Worm (Caenorhabditis elegans) whole organism, L1 larva: ENCODE results near the gene K10C9.4.

ENCODE experiments used
- F16B12.6 ChIP-seq: fragments of 150-350 bp; optimal IDR thresholded peaks from 2 replicates; lab custom pipeline; 2014; ENCODE audit warnings: missing biosample characterization, missing genetic modification characterization
- aha-1 ChIP-seq: fragments of 150-350 bp; optimal IDR thresholded peaks from 2 replicates; lab custom pipeline; 2014; ENCODE audit warnings: missing biosample characterization, missing genetic modification characterization
- ceh-82 ChIP-seq, 3 experiments: fragments of 150-350 bp in 1 of 3; sonication (generic microtip) in 2 of 3; optimal IDR thresholded peaks; 2 replicates each; lab custom pipeline; 2014 to 2017; ENCODE audit warnings: missing biosample characterization in 3 of 3, missing genetic modification characterization in 3 of 3
- ceh-88 ChIP-seq: fragments of 200-800 bp; sonication (Bioruptor generic); IDR thresholded peaks from 2 replicates; pipeline ENCODE4 v1.3.6; 2022; ENCODE audit warnings: missing genetic modification characterization, missing compliant biosample characterization
- ces-1 ChIP-seq: fragments of 150-350 bp; optimal IDR thresholded peaks from 2 replicates; lab custom pipeline; 2014; ENCODE audit warnings: missing biosample characterization, missing genetic modification reagents, missing genetic modification characterization
- dpl-1 ChIP-seq, 3 experiments: fragments of 150-350 bp in 2 of 3; sonication (generic microtip) in 1 of 3; optimal IDR thresholded peaks; 2 replicates each; lab custom pipeline; 2014 to 2017; ENCODE audit warnings: missing biosample characterization in 3 of 3, missing genetic modification characterization in 3 of 3, missing genetic modification reagents in 3 of 3
- dsc-1 ChIP-seq: sonication (generic microtip); optimal IDR thresholded peaks from 2 replicates; lab custom pipeline; 2016; ENCODE audit warnings: mild to moderate bottlenecking, missing genetic modification characterization, missing compliant biosample characterization
- efl-1 ChIP-seq, 4 experiments: fragments of 150-350 bp; optimal IDR thresholded peaks in 3 of 4; peaks in 1 of 4; 1 replicate in 1 of 4; 2 replicates in 3 of 4; lab custom pipeline; 2014; ENCODE audit warnings: missing biosample characterization in 2 of 4, missing genetic modification characterization in 2 of 4, missing genetic modification reagents in 2 of 4
- elt-3 ChIP-seq, 6 experiments: fragments of 150-350 bp in 1 of 6; sonication (generic microtip); optimal IDR thresholded peaks; 2 replicates each; lab custom pipeline; 2017 to 2018; ENCODE audit warnings: missing biosample characterization in 6 of 6, missing genetic modification characterization in 6 of 6, inconsistent platforms in 1 of 6
- ets-5 ChIP-seq: fragments of 200-800 bp; sonication (Bioruptor generic); IDR thresholded peaks from 2 replicates; pipeline ENCODE4 v1.3.6; 2022; ENCODE audit warnings: missing genetic modification characterization, missing compliant biosample characterization
- fkh-8 ChIP-seq: sonication (generic microtip); optimal IDR thresholded peaks from 2 replicates; lab custom pipeline; 2016; ENCODE audit warnings: mild to moderate bottlenecking, missing genetic modification characterization, missing compliant biosample characterization
- fos-1 ChIP-seq: fragments of 150-350 bp; optimal IDR thresholded peaks from 2 replicates; lab custom pipeline; 2014; ENCODE audit warnings: missing biosample characterization, missing genetic modification characterization
- hlh-17 ChIP-seq: fragments of 200-800 bp; sonication (Bioruptor generic); optimal IDR thresholded peaks from 2 replicates; lab custom pipeline; 2018; ENCODE audit warnings: missing genetic modification characterization, mild to moderate bottlenecking, missing compliant biosample characterization, moderate library complexity, borderline replicate concordance
- hpl-2 ChIP-seq: fragments of 150-350 bp; optimal IDR thresholded peaks from 2 replicates; lab custom pipeline; 2014; ENCODE audit warnings: missing biosample characterization, missing genetic modification reagents, missing genetic modification characterization
- lin-13 ChIP-seq: fragments of 150-350 bp; optimal IDR thresholded peaks from 2 replicates; lab custom pipeline; 2014; ENCODE audit warnings: missing biosample characterization, missing genetic modification reagents, missing genetic modification characterization
- lin-35 ChIP-seq, 2 experiments: fragments of 150-350 bp; optimal IDR thresholded peaks; 2 replicates each; lab custom pipeline; 2014; ENCODE audit warnings: missing biosample characterization in 2 of 2, missing genetic modification characterization in 2 of 2, missing genetic modification reagents in 2 of 2
- lin-39 ChIP-seq: fragments of 150-350 bp; optimal IDR thresholded peaks from 2 replicates; lab custom pipeline; 2014; ENCODE audit warnings: missing biosample characterization, missing genetic modification reagents, missing genetic modification characterization
- lsy-2 ChIP-seq, 2 experiments: fragments of 150-350 bp; optimal IDR thresholded peaks; 2 replicates each; lab custom pipeline; 2014; ENCODE audit warnings: missing biosample characterization in 2 of 2, missing genetic modification characterization in 2 of 2
- mab-9 ChIP-seq: fragments of 200-800 bp; sonication (Bioruptor generic); IDR thresholded peaks from 2 replicates; pipeline ENCODE4 v1.3.6; 2022; ENCODE audit warnings: missing genetic modification reagents, missing genetic modification characterization, missing compliant biosample characterization
- nhr-12 ChIP-seq: sonication (generic microtip); optimal IDR thresholded peaks from 2 replicates; lab custom pipeline; 2017; ENCODE audit warnings: missing biosample characterization, missing genetic modification characterization
- nhr-84 ChIP-seq: sonication (generic microtip); optimal IDR thresholded peaks from 2 replicates; lab custom pipeline; 2017; ENCODE audit warnings: missing biosample characterization, missing genetic modification characterization
- nhr-85 ChIP-seq: sonication (generic microtip); peaks from one replicate; lab custom pipeline; 2016; ENCODE audit warnings: missing genetic modification characterization, inconsistent platforms, missing compliant biosample characterization
- nhr-90 ChIP-seq: sonication (generic microtip); optimal IDR thresholded peaks from 2 replicates; lab custom pipeline; 2016; ENCODE audit warnings: mild to moderate bottlenecking, missing genetic modification characterization, missing compliant biosample characterization; ENCODE audit not compliant: poor library complexity
- pax-3 ChIP-seq: fragments of 200-800 bp; sonication (Bioruptor generic); optimal IDR thresholded peaks from 2 replicates; lab custom pipeline; 2018; ENCODE audit warnings: mild to moderate bottlenecking, missing genetic modification characterization, moderate library complexity, missing compliant biosample characterization
- pqm-1 ChIP-seq: sonication (generic microtip); optimal IDR thresholded peaks from 3 replicates; lab custom pipeline; 2017; ENCODE audit warnings: missing biosample characterization, missing genetic modification characterization
- snu-23 ChIP-seq: sonication (generic microtip); optimal IDR thresholded peaks from 2 replicates; lab custom pipeline; 2016; ENCODE audit warnings: missing genetic modification characterization, missing compliant biosample characterization
- sox-4 ChIP-seq: sonication (generic microtip); optimal IDR thresholded peaks from 2 replicates; lab custom pipeline; 2016; ENCODE audit warnings: missing genetic modification characterization, missing compliant biosample characterization
- sptf-1 ChIP-seq: fragments of 150-350 bp; optimal IDR thresholded peaks from 2 replicates; lab custom pipeline; 2014; ENCODE audit warnings: missing biosample characterization, missing genetic modification characterization
- sup-37 ChIP-seq: fragments of 200-800 bp; sonication (Bioruptor generic); optimal IDR thresholded peaks from 2 replicates; lab custom pipeline; 2018; ENCODE audit warnings: mild to moderate bottlenecking, missing genetic modification characterization, missing compliant biosample characterization
- tbx-2 ChIP-seq: sonication (generic microtip); optimal IDR thresholded peaks from 2 replicates; lab custom pipeline; 2016; ENCODE audit warnings: missing genetic modification characterization, missing compliant biosample characterization
- unc-130 ChIP-seq: fragments of 150-350 bp; optimal IDR thresholded peaks from 2 replicates; lab custom pipeline; 2017; ENCODE audit warnings: missing biosample characterization, missing genetic modification characterization, inconsistent platforms
- unc-86 ChIP-seq: sonication (generic microtip); optimal IDR thresholded peaks from 2 replicates; lab custom pipeline; 2016; ENCODE audit warnings: missing genetic modification characterization, missing compliant biosample characterization
- unc-98 ChIP-seq: fragments of 200-800 bp; sonication (Bioruptor generic); IDR thresholded peaks from 2 replicates; pipeline ENCODE4 v1.3.6; 2022; ENCODE audit warnings: missing genetic modification characterization, missing compliant biosample characterization
- zag-1 ChIP-seq: fragments of 150-350 bp; optimal IDR thresholded peaks from 2 replicates; lab custom pipeline; 2014; ENCODE audit warnings: missing biosample characterization, missing genetic modification characterization
- zip-4 ChIP-seq: fragments of 200-800 bp; sonication (Bioruptor generic); optimal IDR thresholded peaks from 2 replicates; lab custom pipeline; 2018; ENCODE audit warnings: mild to moderate bottlenecking, missing genetic modification characterization, moderate library complexity, missing compliant biosample characterization
- ztf-11 ChIP-seq, 2 experiments: sonication (generic microtip); optimal IDR thresholded peaks; 2 replicates each; lab custom pipeline; 2016 to 2017; ENCODE audit warnings: missing genetic modification characterization in 2 of 2, missing biosample characterization in 1 of 2, missing compliant biosample characterization in 1 of 2
- ztf-4 ChIP-seq: fragments of 150-350 bp; optimal IDR thresholded peaks from 2 replicates; lab custom pipeline; 2014; ENCODE audit warnings: missing biosample characterization, missing genetic modification characterization

The K10C9.4 gene

DNA sequence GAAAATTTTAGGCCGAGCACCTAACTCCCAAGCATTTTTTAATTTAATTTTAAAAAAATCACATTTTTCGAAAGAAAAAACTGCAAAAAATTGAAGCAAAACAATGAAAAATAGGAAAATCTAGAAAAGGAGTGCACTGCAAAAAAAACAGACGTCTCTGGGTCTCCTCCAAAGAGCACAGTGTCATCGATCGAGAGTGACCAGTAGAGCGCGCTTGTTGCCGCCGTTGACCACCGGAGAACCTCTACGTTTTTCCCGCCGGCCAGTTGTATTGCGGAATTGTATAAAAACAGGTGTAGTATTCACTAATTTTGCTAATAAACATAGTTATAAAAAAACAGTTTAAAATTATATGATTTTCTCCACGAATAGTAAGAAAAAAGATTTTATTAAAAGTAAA is 3.5 kb downstream of the K10C9.4 start:
- TF ChIP-seq efl-1 (optimal IDR thresholded peaks at IDR 0.05; lab: Kevin White, UChicago), result peak; percentile 21 to 36
- no peak for TF ChIP-seq efl-1 (GFP tag; optimal IDR thresholded peaks at IDR 0.05 in 1 of 2; lab: Kevin White, UChicago)
- peak in 1 of 3 experiments; percentile 7 for TF ChIP-seq ceh-82 (tag; optimal IDR thresholded peaks at IDR 0.05; lab: Kevin White, UChicago)
- no peak for TF ChIP-seq pqm-1
- peak; percentile 6 to 40 for TF ChIP-seq lin-35 (GFP tag; optimal IDR thresholded peaks at IDR 0.05; lab: Kevin White, UChicago)
- TF ChIP-seq dpl-1 (GFP tag; optimal IDR thresholded peaks at IDR 0.05; lab: Kevin White, UChicago), result peak in 1 of 3 experiments; percentile 46
- peak in 1 of 2 experiments; percentile 38 for TF ChIP-seq lsy-2 (tag; optimal IDR thresholded peaks at IDR 0.05; lab: Kevin White, UChicago)
- TF ChIP-seq nhr-90, result no peak

DNA sequence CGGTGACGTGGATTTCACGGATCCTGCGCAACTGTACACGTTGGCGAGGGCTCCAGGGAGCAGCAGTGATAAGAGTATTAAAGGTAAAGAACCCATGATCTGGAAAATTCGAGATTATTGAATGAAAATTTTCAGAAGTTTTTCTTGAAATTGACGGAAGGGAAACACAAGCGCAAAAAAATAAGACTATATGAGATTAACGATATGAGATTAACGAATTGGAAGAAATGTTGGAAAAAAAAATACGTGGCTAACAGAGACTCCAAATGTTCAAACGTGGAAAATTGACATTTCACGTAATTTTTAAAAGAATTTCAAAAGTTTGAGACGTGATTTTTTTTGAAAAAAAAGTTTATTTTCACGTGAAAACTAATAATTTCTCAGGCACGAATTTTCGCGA is 4.3 kb downstream of the K10C9.4 start, which contains the start of gene nra-4:
Gene nra-4 (minus strand): TSS at position 101 of the 400 bp plus-strand sequence.
- TF ChIP-seq fkh-8, result no peak
- TF ChIP-seq, all 84 proteins: peak for 0

DNA sequence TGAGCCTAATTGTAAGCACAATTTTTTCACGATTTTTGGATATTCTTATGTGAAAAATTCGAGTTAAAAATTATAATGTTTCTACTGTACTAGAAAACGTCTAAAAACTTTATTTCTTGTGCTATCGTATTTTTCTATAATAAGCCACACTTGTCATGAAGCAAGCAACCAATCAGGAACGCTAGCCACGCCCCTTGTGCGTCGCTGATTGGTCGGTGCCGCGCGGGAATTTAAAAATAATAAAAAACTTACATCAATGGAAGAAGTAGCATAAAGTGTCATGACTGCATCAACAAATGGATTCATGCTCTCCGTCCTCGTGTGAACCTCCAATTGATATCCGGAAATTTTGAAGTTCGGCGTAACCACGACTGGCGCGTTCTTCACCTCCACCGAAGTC is 5.6 kb downstream of the K10C9.4 start:
- TF ChIP-seq efl-1 (optimal IDR thresholded peaks at IDR 0.05; lab: Kevin White, UChicago), result no peak
- peak in 1 of 2 experiments; percentile 1 for TF ChIP-seq efl-1 (GFP tag; optimal IDR thresholded peaks at IDR 0.05 in 1 of 2; lab: Kevin White, UChicago)
- no peak for TF ChIP-seq pax-3 (tag; lab: Kevin White, UChicago)

DNA sequence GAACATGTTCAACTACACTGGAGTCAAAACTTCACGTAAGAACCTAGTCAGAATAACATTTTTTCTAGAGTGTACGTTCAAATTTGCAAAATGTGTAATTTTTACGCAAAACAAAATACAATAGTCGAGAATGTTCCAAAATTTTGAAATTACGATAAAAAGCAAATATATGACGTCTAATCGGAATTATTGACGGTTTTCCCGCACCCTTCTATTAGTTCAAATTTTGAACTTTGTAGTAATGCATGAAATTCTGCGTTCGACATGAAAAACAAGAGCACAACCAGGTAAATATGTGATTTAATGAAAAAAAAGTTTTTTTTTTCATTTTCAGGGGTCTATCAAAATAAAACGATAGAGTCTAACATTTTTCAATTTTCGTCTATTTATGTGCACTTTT is 14.7 kb downstream of the K10C9.4 start:
- TF ChIP-seq lin-35 (GFP tag; optimal IDR thresholded peaks at IDR 0.05; lab: Kevin White, UChicago) (no peak), ztf-4 (tag; lab: Kevin White, UChicago) (no peak), dsc-1 (tag; lab: Kevin White, UChicago) (no peak), sox-4 (tag; lab: Kevin White, UChicago) (no peak), elt-3 (tag; optimal IDR thresholded peaks at IDR 0.05; lab: Kevin White, UChicago) (no peak), zip-4 (GFP tag; lab: Kevin White, UChicago) (no peak), zag-1 (no peak), ces-1 (GFP tag; lab: Kevin White, UChicago) (no peak), fos-1 (tag; lab: Kevin White, UChicago) (no peak), ets-5 (GFP tag; lab: Robert Waterston, UW) (no peak), snu-23 (GFP tag; lab: Kevin White, UChicago) (no peak), nhr-85 (no peak), lin-39 (tag; lab: Kevin White, UChicago) (no peak), F16B12.6 (tag; lab: Kevin White, UChicago) (no peak)

DNA sequence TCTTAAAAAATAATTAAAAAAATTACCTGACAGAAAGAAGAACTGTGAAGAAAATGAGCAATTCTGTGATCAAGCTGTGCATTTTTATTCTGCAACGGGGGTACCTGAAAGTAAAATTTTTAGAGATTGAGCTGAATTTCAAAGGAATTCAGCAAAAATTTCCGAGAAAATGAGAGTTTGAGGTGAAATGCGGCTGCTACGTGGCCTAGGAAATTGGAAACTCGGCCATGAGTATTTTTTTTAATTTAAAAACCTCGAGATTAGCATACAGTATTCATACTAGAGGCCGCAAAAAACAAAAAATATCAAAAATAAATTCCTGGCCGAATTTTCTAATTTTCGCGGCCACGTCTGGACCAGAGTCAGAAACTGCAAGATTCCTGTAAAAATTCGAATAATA is 19.5 kb downstream of the K10C9.4 start, which contains the start of gene flp-34:
Gene flp-34 (minus strand): TSS at position 101 of the 400 bp plus-strand sequence.
- TF ChIP-seq ceh-88 (GFP tag; lab: Robert Waterston, UW), result no peak
- TF ChIP-seq efl-1 (optimal IDR thresholded peaks at IDR 0.05; lab: Kevin White, UChicago), result no peak
- peak in 1 of 2 experiments; percentile 3 for TF ChIP-seq efl-1 (GFP tag; optimal IDR thresholded peaks at IDR 0.05 in 1 of 2; lab: Kevin White, UChicago)
- TF ChIP-seq, all 84 proteins: peak for 1

DNA sequence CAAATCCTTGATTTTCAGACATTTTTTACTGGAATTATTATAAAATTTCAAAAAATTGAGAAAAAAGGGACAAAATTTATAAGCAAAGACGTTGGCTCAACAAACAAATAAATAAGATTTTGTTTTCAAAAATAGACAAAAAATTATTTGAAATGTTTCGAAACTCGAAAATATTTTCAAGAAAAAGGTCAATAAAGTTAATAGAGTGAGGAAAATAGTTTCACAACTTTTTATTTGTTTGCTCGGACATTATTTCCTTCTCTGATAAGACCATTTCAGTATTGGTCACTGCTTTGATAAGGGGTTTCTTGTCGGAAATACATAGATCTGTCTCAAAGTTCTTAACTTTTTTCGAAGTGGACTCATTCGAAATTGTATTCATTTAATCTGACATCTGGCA is 25.8 kb downstream of the K10C9.4 start, which contains the start of gene R09A1.3:
Gene R09A1.3 (minus strand): TSS at position 31 of the 400 bp plus-strand sequence.
- TF ChIP-seq fos-1 (tag; lab: Kevin White, UChicago), result no peak
- no peak for TF ChIP-seq nhr-12 (tag; lab: Kevin White, UChicago)
- TF ChIP-seq ztf-11 (tag; optimal IDR thresholded peaks at IDR 0.05; lab: Kevin White, UChicago), result no peak
- TF ChIP-seq mab-9, result no peak
- TF ChIP-seq sox-4 (tag; lab: Kevin White, UChicago), result no peak
- TF ChIP-seq lin-35 (GFP tag; optimal IDR thresholded peaks at IDR 0.05; lab: Kevin White, UChicago), result no peak
- no peak for TF ChIP-seq sptf-1 (tag; lab: Kevin White, UChicago)
- TF ChIP-seq lin-13 (GFP tag; lab: Kevin White, UChicago), result no peak
- no peak for TF ChIP-seq hpl-2 (GFP tag; lab: Kevin White, UChicago)
- no peak for TF ChIP-seq unc-130
- TF ChIP-seq aha-1 (tag; lab: Kevin White, UChicago), result no peak
- no peak for TF ChIP-seq hlh-17 (GFP tag; lab: Kevin White, UChicago)
- no peak for TF ChIP-seq nhr-84
- no peak for TF ChIP-seq unc-86
- no peak for TF ChIP-seq tbx-2 (tag; lab: Kevin White, UChicago)
- no peak for TF ChIP-seq sup-37 (GFP tag; lab: Kevin White, UChicago)
- no peak for TF ChIP-seq elt-3 (tag; optimal IDR thresholded peaks at IDR 0.05; lab: Kevin White, UChicago)
- no peak for TF ChIP-seq unc-98 (GFP tag; lab: Robert Waterston, UW)
- TF ChIP-seq, all 84 proteins: peak for 0
